Fruit fly (Drosophila melanogaster) whole organism, embryonic: ENCODE results near the gene CG4267.

Experiments used
- C15 ChIP-seq: fragments of 200-800 bp; sonication (Bioruptor generic); IDR thresholded peaks from 3 replicates; pipeline ENCODE4 v1.3.6; 2022; ENCODE audit warnings: missing biosample characterization, missing genetic modification characterization
- CG10654 ChIP-seq: fragments of 200-800 bp; sonication (Bioruptor generic); optimal IDR thresholded peaks from 2 replicates; lab custom pipeline; 2016; ENCODE audit warnings: missing biosample characterization, missing genetic modification characterization
- CG11398 ChIP-seq: fragments of 200-800 bp; sonication (Bioruptor generic); optimal IDR thresholded peaks from 2 replicates; lab custom pipeline; 2016; ENCODE audit warnings: missing biosample characterization, missing genetic modification characterization
- CG12071 ChIP-seq: fragments of 200-800 bp; sonication (Bioruptor generic); optimal IDR thresholded peaks from 3 replicates; lab custom pipeline; 2018; ENCODE audit warnings: missing biosample characterization, mild to moderate bottlenecking, missing genetic modification characterization
- CG12659 ChIP-seq: fragments of 200-800 bp; sonication (Bioruptor generic); optimal IDR thresholded peaks from 3 replicates; lab custom pipeline; 2017; ENCODE audit warnings: mild to moderate bottlenecking, missing biosample characterization, missing genetic modification reagents, missing genetic modification characterization
- CG12744 ChIP-seq: fragments of 200-800 bp; sonication (Bioruptor generic); optimal IDR thresholded peaks from 2 replicates; lab custom pipeline; 2016; ENCODE audit warnings: missing biosample characterization, missing genetic modification characterization
- CG14860 ChIP-seq: fragments of 200-800 bp; sonication (Bioruptor generic); IDR thresholded peaks from 3 replicates; pipeline ENCODE4 v1.3.6; 2022; ENCODE audit warnings: missing biosample characterization, missing genetic modification characterization; ENCODE audit not compliant: partially characterized antibody
- CG30403 ChIP-seq: fragments of 200-800 bp; sonication (Bioruptor generic); optimal IDR thresholded peaks from 3 replicates; lab custom pipeline; 2016; ENCODE audit warnings: missing biosample characterization, missing genetic modification characterization
- CG33557 ChIP-seq: fragments of 200-800 bp; sonication (Bioruptor generic); optimal IDR thresholded peaks from 2 replicates; lab custom pipeline; 2019; ENCODE audit warnings: missing biosample characterization, mild to moderate bottlenecking, missing genetic modification characterization, moderate library complexity
- CG34422 ChIP-seq: fragments of 200-800 bp; sonication (Bioruptor generic); IDR thresholded peaks from 3 replicates; pipeline ENCODE4 v1.3.6; 2022; ENCODE audit warnings: missing biosample characterization, missing genetic modification characterization
- CG4854 ChIP-seq: fragments of 200-800 bp; sonication (Bioruptor generic); optimal IDR thresholded peaks from 2 replicates; lab custom pipeline; 2016; ENCODE audit warnings: missing biosample characterization, missing genetic modification characterization, inconsistent platforms
- CG6854 ChIP-seq: fragments of 200-800 bp; sonication (Bioruptor generic); optimal IDR thresholded peaks from 3 replicates; lab custom pipeline; 2017; ENCODE audit warnings: missing biosample characterization, mild to moderate bottlenecking, missing genetic modification characterization
- CG7928 ChIP-seq: fragments of 200-800 bp; sonication (Bioruptor generic); optimal IDR thresholded peaks from 2 replicates; lab custom pipeline; 2017; ENCODE audit warnings: missing biosample characterization, mild to moderate bottlenecking, missing genetic modification characterization
- CG8359 ChIP-seq: fragments of 200-800 bp; sonication (Bioruptor generic); optimal IDR thresholded peaks from 2 replicates; lab custom pipeline; 2017; ENCODE audit warnings: missing biosample characterization, mild to moderate bottlenecking, missing genetic modification characterization, borderline replicate concordance
- Gug ChIP-seq: fragments of 200-800 bp; sonication (Bioruptor generic); IDR thresholded peaks from 4 replicates; pipeline ENCODE4 v1.3.6; 2022; ENCODE audit warnings: missing biosample characterization, missing genetic modification characterization
- HHEX ChIP-seq: fragments of 200-800 bp; sonication (Bioruptor generic); optimal IDR thresholded peaks from 3 replicates; lab custom pipeline; 2017; ENCODE audit warnings: missing biosample characterization, mild to moderate bottlenecking, missing genetic modification characterization, missing genetic modification reagents
- HLHmδ ChIP-seq: fragments of 200-800 bp; sonication (Bioruptor generic); optimal IDR thresholded peaks from 2 replicates; lab custom pipeline; 2018; ENCODE audit warnings: missing biosample characterization, mild to moderate bottlenecking, missing genetic modification characterization, moderate library complexity
- Kr ChIP-seq: fragments of 200-800 bp; sonication (Bioruptor generic); optimal IDR thresholded peaks from 2 replicates; lab custom pipeline; 2017; ENCODE audit warnings: missing biosample characterization, mild to moderate bottlenecking, missing genetic modification characterization
- NC2β ChIP-seq: fragments of 200-800 bp; sonication (Bioruptor generic); optimal IDR thresholded peaks from 2 replicates; lab custom pipeline; 2016; ENCODE audit warnings: missing biosample characterization, missing genetic modification characterization
- Nf-YB ChIP-seq: fragments of 200-800 bp; sonication (Bioruptor generic); optimal IDR thresholded peaks from 3 replicates; lab custom pipeline; 2019; ENCODE audit warnings: missing biosample characterization, mild to moderate bottlenecking, missing genetic modification characterization, moderate library complexity
- Sox102F ChIP-seq: fragments of 200-800 bp; sonication (Bioruptor generic); optimal IDR thresholded peaks from 2 replicates; lab custom pipeline; 2018; ENCODE audit warnings: missing biosample characterization, mild to moderate bottlenecking, missing genetic modification characterization, moderate library complexity
- Spps ChIP-seq: fragments of 200-800 bp; sonication (Bioruptor generic); optimal IDR thresholded peaks from 2 replicates; lab custom pipeline; 2018; ENCODE audit warnings: missing biosample characterization, mild to moderate bottlenecking, missing genetic modification characterization
- Usf ChIP-seq: fragments of 200-800 bp; sonication (Bioruptor generic); optimal IDR thresholded peaks from 2 replicates; lab custom pipeline; 2017; ENCODE audit warnings: missing genotype, missing biosample characterization, missing genetic modification characterization
- Xbp1 ChIP-seq: fragments of 200-800 bp; sonication (Bioruptor generic); optimal IDR thresholded peaks from 3 replicates; lab custom pipeline; 2016; ENCODE audit warnings: missing biosample characterization, mild to moderate bottlenecking, missing genetic modification characterization
- ara ChIP-seq: fragments of 200-800 bp; sonication (Bioruptor generic); IDR thresholded peaks from 2 replicates; pipeline ENCODE4 v1.3.6; 2022; ENCODE audit warnings: missing biosample characterization, missing genetic modification characterization
- ash1 ChIP-seq: fragments of 200-800 bp; sonication (Bioruptor generic); optimal IDR thresholded peaks from 2 replicates; lab custom pipeline; 2018; ENCODE audit warnings: missing biosample characterization, mild to moderate bottlenecking, missing genetic modification characterization
- az2 ChIP-seq: fragments of 200-800 bp; sonication (Bioruptor generic); optimal IDR thresholded peaks from 3 replicates; lab custom pipeline; 2016; ENCODE audit warnings: missing biosample characterization, missing genetic modification characterization
- bsh ChIP-seq, 2 experiments: fragments of 200-800 bp; sonication (Bioruptor generic); optimal IDR thresholded peaks; 2 replicates each; lab custom pipeline; 2017 to 2018; ENCODE audit warnings: mild to moderate bottlenecking in 2 of 2, missing biosample characterization in 2 of 2, missing genetic modification characterization in 2 of 2, moderate library complexity in 1 of 2
- cas ChIP-seq: fragments of 200-800 bp; sonication (Bioruptor generic); IDR thresholded peaks from 2 replicates; pipeline ENCODE4 v1.3.6; 2022; ENCODE audit warnings: missing biosample characterization, missing genetic modification characterization
- chif ChIP-seq, 2 experiments: fragments of 200-800 bp; sonication (Bioruptor generic); optimal IDR thresholded peaks; 3 replicates each; lab custom pipeline; 2016; ENCODE audit warnings: missing biosample characterization in 2 of 2, missing genetic modification characterization in 2 of 2
- dmrt99B ChIP-seq: fragments of 200-800 bp; sonication (Bioruptor generic); optimal IDR thresholded peaks from 2 replicates; lab custom pipeline; 2018; ENCODE audit warnings: missing biosample characterization, mild to moderate bottlenecking, missing genetic modification characterization, moderate library complexity
- ems ChIP-seq: fragments of 200-800 bp; sonication (Bioruptor generic); optimal IDR thresholded peaks from 3 replicates; lab custom pipeline; 2016; ENCODE audit warnings: missing biosample characterization, missing genetic modification characterization
- esg ChIP-seq: fragments of 200-800 bp; sonication (Bioruptor generic); conservative IDR thresholded peaks from 2 replicates; pipeline ENCODE4 v1.3.6; 2022; ENCODE audit warnings: missing biosample characterization, missing genetic modification characterization
- ftz-f1 ChIP-seq: fragments of 200-800 bp; sonication (Bioruptor generic); optimal IDR thresholded peaks from 2 replicates; lab custom pipeline; 2016; ENCODE audit warnings: missing biosample characterization, missing genetic modification characterization
- gce ChIP-seq: fragments of 200-800 bp; sonication (Bioruptor generic); IDR thresholded peaks from 3 replicates; pipeline ENCODE4 v1.3.6; 2022; ENCODE audit warnings: missing biosample characterization, missing genetic modification characterization
- ham ChIP-seq: fragments of 200-800 bp; sonication (Bioruptor generic); IDR thresholded peaks from 2 replicates; pipeline ENCODE4 v1.3.6; 2022; ENCODE audit warnings: missing biosample characterization, missing genetic modification characterization
- nau ChIP-seq: fragments of 200-800 bp; sonication (Bioruptor generic); optimal IDR thresholded peaks from 3 replicates; lab custom pipeline; 2017; ENCODE audit warnings: missing biosample characterization, mild to moderate bottlenecking, missing genetic modification characterization, missing genetic modification reagents
- nmo ChIP-seq: fragments of 200-800 bp; sonication (Bioruptor generic); optimal IDR thresholded peaks from 2 replicates; lab custom pipeline; 2018; ENCODE audit warnings: missing biosample characterization, mild to moderate bottlenecking, missing genetic modification characterization, moderate library complexity
- onecut ChIP-seq: fragments of 200-800 bp; sonication (Bioruptor generic); IDR thresholded peaks from 2 replicates; pipeline ENCODE4 v1.3.6; 2022; ENCODE audit warnings: missing biosample characterization, missing genetic modification characterization
- otp ChIP-seq: fragments of 200-800 bp; sonication (Bioruptor generic); IDR thresholded peaks from 3 replicates; pipeline ENCODE4, ENCODE4 v1.3.6; 2022; ENCODE audit warnings: missing biosample characterization, missing genetic modification characterization
- ro ChIP-seq: fragments of 200-800 bp; sonication (Bioruptor generic); IDR thresholded peaks from 2 replicates; pipeline ENCODE4 v1.3.6; 2022; ENCODE audit warnings: missing biosample characterization, missing genetic modification characterization
- sim ChIP-seq: fragments of 200-800 bp; sonication (Bioruptor generic); IDR thresholded peaks from 2 replicates; pipeline ENCODE4 v1.3.6; 2022; ENCODE audit warnings: missing biosample characterization, missing genetic modification characterization
- slp2 ChIP-seq: fragments of 200-800 bp; sonication (Bioruptor generic); optimal IDR thresholded peaks from 2 replicates; lab custom pipeline; 2016; ENCODE audit warnings: missing biosample characterization, missing genetic modification characterization
- sqz ChIP-seq: fragments of 200-800 bp; sonication (Bioruptor generic); optimal IDR thresholded peaks from 3 replicates; lab custom pipeline; 2018; ENCODE audit warnings: missing biosample characterization, mild to moderate bottlenecking, missing genetic modification characterization
- sug ChIP-seq: fragments of 200-800 bp; optimal IDR thresholded peaks from 2 replicates; lab custom pipeline; 2019; ENCODE audit warnings: missing biosample characterization, mild to moderate bottlenecking, missing genetic modification characterization, moderate library complexity
- tap ChIP-seq: fragments of 200-800 bp; optimal IDR thresholded peaks from 3 replicates; lab custom pipeline; 2019; ENCODE audit warnings: missing biosample characterization, mild to moderate bottlenecking, missing genetic modification characterization, moderate library complexity
- toy ChIP-seq: fragments of 200-800 bp; sonication (Bioruptor generic); IDR thresholded peaks from 2 replicates; pipeline ENCODE4 v1.3.6; 2022; ENCODE audit warnings: missing biosample characterization, missing genetic modification characterization
- vvl ChIP-seq: fragments of 200-800 bp; sonication (Bioruptor generic); IDR thresholded peaks from 2 replicates; pipeline ENCODE4 v1.3.6; 2022; ENCODE audit warnings: missing biosample characterization, missing genetic modification characterization
- zfh1 ChIP-seq: fragments of 200-800 bp; sonication (Bioruptor generic); IDR thresholded peaks from 3 replicates; pipeline ENCODE4 v1.3.6; 2022; ENCODE audit warnings: missing biosample characterization, missing genetic modification characterization

Gene CG4267

DNA sequence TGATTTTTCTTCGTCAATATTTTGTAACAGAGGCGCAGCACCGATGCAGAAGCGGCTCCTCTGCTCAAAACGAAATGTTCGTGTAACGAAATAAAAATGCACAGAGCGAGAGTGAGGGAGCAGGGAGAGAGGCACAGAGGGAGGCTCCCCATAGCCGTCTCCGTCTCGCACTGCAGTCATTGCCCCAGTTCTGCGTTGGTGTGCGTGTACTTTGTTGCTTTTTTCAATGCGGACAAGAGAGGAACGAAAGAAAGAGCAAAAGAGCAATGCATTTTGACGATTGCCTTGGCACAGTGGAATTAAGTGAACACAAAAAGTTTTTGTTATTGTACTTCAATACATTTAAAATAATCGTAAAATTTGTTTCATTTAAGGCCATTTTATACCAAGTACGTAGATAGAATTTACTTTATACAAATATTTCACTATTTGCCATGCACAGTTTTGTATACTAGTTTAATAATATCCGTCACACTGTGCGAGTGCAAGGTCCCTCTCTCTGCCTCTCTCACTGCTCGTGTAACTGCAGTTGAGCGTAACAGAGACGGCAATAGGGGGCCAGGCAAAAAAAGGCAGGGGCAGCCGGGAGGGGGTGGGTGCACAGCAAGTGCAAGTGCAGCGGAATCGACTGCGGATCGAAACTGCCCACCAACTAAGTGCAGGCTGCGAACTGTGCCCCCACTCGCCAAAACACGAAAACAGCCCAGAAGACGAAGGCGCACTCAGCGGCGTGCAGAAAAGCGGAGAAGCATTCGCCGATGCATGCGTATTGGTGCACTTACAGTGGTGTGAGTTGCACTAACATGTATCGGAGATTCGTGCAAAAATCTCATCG is 39.9 kb upstream of the CG4267 start:
- peak; percentile 97 for TF ChIP-seq HHEX (GFP tag; lab: Kevin White, UChicago)
- peak; percentile 96 for TF ChIP-seq CG8359 (GFP tag; lab: Kevin White, UChicago)
- peak; percentile 96 for TF ChIP-seq CG11398
- peak; percentile 100 for TF ChIP-seq gce (GFP tag; lab: Robert Waterston, UW)
- TF ChIP-seq otp (GFP tag; lab: Robert Waterston, UW): peak; percentile 99
- TF ChIP-seq nau (GFP tag; lab: Kevin White, UChicago): peak; percentile 98
- peak; percentile 44 for TF ChIP-seq CG7928 (GFP tag; lab: Kevin White, UChicago)
- TF ChIP-seq CG33557: peak; percentile 99
- TF ChIP-seq CG10654: peak; percentile 98
- TF ChIP-seq Nf-YB (GFP tag; lab: Kevin White, UChicago): peak; percentile 90
- peak; percentile 100 for TF ChIP-seq az2 (GFP tag; lab: Kevin White, UChicago)
- TF ChIP-seq vvl: peak; percentile 100
- peak; percentile 93 for TF ChIP-seq C15 (GFP tag; lab: Robert Waterston, UW)
- TF ChIP-seq ftz-f1 (GFP tag; lab: Kevin White, UChicago): peak; percentile 83
- TF ChIP-seq Xbp1 (GFP tag; lab: Kevin White, UChicago): peak; percentile 99
- peak; percentile 99 for TF ChIP-seq CG30403 (GFP tag; lab: Kevin White, UChicago)
- 0 out of 2 replicates have a peak, but pooled peaks have one; percentile 35 for TF ChIP-seq ham (GFP tag; lab: Robert Waterston, UW)
- TF ChIP-seq sim (GFP tag; lab: Robert Waterston, UW): peak; percentile 99
- TF ChIP-seq dmrt99B (tag; lab: Kevin White, UChicago): peak; percentile 99
- peak; percentile 100 for TF ChIP-seq Sox102F
- peak; percentile 95 for TF ChIP-seq CG12744 (GFP tag; lab: Kevin White, UChicago)
- peak; percentile 98 for TF ChIP-seq ems
- peak; percentile 99 for TF ChIP-seq tap (tag; lab: Kevin White, UChicago)
- peak; percentile 98 for TF ChIP-seq slp2 (GFP tag; lab: Kevin White, UChicago)
- TF ChIP-seq onecut (GFP tag; lab: Robert Waterston, UW): peak; percentile 97
- peak; percentile 100 for TF ChIP-seq Spps
- TF ChIP-seq CG12071: peak; percentile 97
- TF ChIP-seq NC2β (GFP tag; lab: Kevin White, UChicago): peak; percentile 99
- TF ChIP-seq toy (GFP tag; lab: Robert Waterston, UW): peak; percentile 92
- TF ChIP-seq esg: peak; percentile 98
- peak; percentile 100 for TF ChIP-seq nmo
- TF ChIP-seq CG14860 (GFP tag; lab: Robert Waterston, UW): peak; percentile 85
- peak; percentile 100 for TF ChIP-seq ara
- peak; percentile 97 for TF ChIP-seq CG12659 (GFP tag; lab: Kevin White, UChicago)
- peak; percentile 99 for TF ChIP-seq CG34422 (GFP tag; lab: Robert Waterston, UW)
- TF ChIP-seq chif (GFP tag; optimal IDR thresholded peaks at IDR 0.05; lab: Kevin White, UChicago): peak; percentile 98 to 99
- TF ChIP-seq HLHmδ: peak; percentile 45
- peak; percentile 98 for TF ChIP-seq sqz (GFP tag; lab: Kevin White, UChicago)
- TF ChIP-seq Gug (GFP tag; lab: Robert Waterston, UW): peak; percentile 96
- TF ChIP-seq Usf: peak; percentile 93
- peak; percentile 79 for TF ChIP-seq cas (GFP tag; lab: Robert Waterston, UW)
- peak; percentile 96 for TF ChIP-seq CG4854 (GFP tag; lab: Kevin White, UChicago)
- peak; percentile 99 for TF ChIP-seq ro (GFP tag; lab: Robert Waterston, UW)
- TF ChIP-seq sug (tag; lab: Kevin White, UChicago): peak; percentile 69
- TF ChIP-seq Kr: peak; percentile 89
- peak; percentile 100 for TF ChIP-seq zfh1 (GFP tag; lab: Robert Waterston, UW)
- TF ChIP-seq ash1: peak; percentile 23
- TF ChIP-seq CG6854 (GFP tag; lab: Kevin White, UChicago): peak; percentile 87
- TF ChIP-seq bsh (GFP tag; optimal IDR thresholded peaks at IDR 0.05; lab: Kevin White, UChicago): peak; percentile 99 to 100
